Fruit fly (Drosophila melanogaster) whole organism, wandering third instar larva: ENCODE results near the gene Ptip.

Experiments
- CG32264 ChIP-seq: fragments of 200-800 bp; sonication (Bioruptor generic); optimal IDR thresholded peaks from 2 replicates; lab custom pipeline; 2016; ENCODE audit warnings: missing biosample characterization, missing genetic modification characterization
- CG9705 ChIP-seq: fragments of 200-800 bp; sonication (Bioruptor generic); optimal IDR thresholded peaks from 2 replicates; lab custom pipeline; 2018; ENCODE audit warnings: missing biosample characterization, mild to moderate bottlenecking, missing genetic modification characterization
- CrebA ChIP-seq: fragments of 200-800 bp; sonication (Bioruptor generic); optimal IDR thresholded peaks from 2 replicates; lab custom pipeline; 2016; ENCODE audit warnings: missing biosample characterization, mild to moderate bottlenecking, missing genetic modification characterization, borderline replicate concordance
- Dfd ChIP-seq: fragments of >200 bp; optimal IDR thresholded peaks from 2 replicates; lab custom pipeline; 2017; ENCODE audit warnings: missing biosample characterization, missing genetic modification characterization
- Dif ChIP-seq: fragments of 200-275, 200-300 bp; sonication (Bioruptor generic); optimal IDR thresholded peaks from 2 replicates; lab custom pipeline; 2018; ENCODE audit warnings: missing biosample characterization, missing genetic modification characterization; ENCODE audit not compliant: partially characterized antibody
- GATAd ChIP-seq: sonication (Bioruptor generic); optimal IDR thresholded peaks from 2 replicates; lab custom pipeline; 2016; ENCODE audit warnings: missing biosample characterization, missing genetic modification characterization
- HLH106 ChIP-seq: fragments of 200-800 bp; optimal IDR thresholded peaks from 3 replicates; lab custom pipeline; 2019; ENCODE audit warnings: missing biosample characterization, mild to moderate bottlenecking, missing genetic modification characterization, moderate library complexity
- Hnf4 ChIP-seq: fragments of 200-800 bp; sonication (Bioruptor generic); optimal IDR thresholded peaks from 2 replicates; lab custom pipeline; 2016; ENCODE audit warnings: missing biosample characterization, mild to moderate bottlenecking, missing genetic modification characterization
- Hr78 ChIP-seq: fragments of >200 bp; optimal IDR thresholded peaks from 2 replicates; lab custom pipeline; 2017; ENCODE audit warnings: missing biosample characterization, missing genetic modification characterization
- Hr83 ChIP-seq: fragments of 200-300 bp; sonication (Bioruptor generic); optimal IDR thresholded peaks from 2 replicates; lab custom pipeline; 2016; ENCODE audit warnings: missing biosample characterization, mild to moderate bottlenecking, missing genetic modification characterization, moderate library complexity; ENCODE audit not compliant: poor library complexity, severe bottlenecking
- Mio ChIP-seq: sonication (Bioruptor generic); optimal IDR thresholded peaks from 2 replicates; lab custom pipeline; 2016; ENCODE audit warnings: missing biosample characterization, missing genetic modification characterization
- N ChIP-seq: fragments of >200 bp; optimal IDR thresholded peaks from 2 replicates; lab custom pipeline; 2018; ENCODE audit warnings: missing biosample characterization, missing external identifiers, missing genetic modification characterization
- Rel ChIP-seq, 2 experiments: fragments of 200-800 bp; sonication (Bioruptor generic) in 1 of 2; optimal IDR thresholded peaks; 2 replicates in 1 of 2; 3 replicates in 1 of 2; lab custom pipeline; 2016 to 2019; ENCODE audit warnings: mild to moderate bottlenecking in 2 of 2, missing biosample characterization in 2 of 2, missing genetic modification characterization in 2 of 2, moderate library complexity in 1 of 2
- Vsx2 ChIP-seq: fragments of 200-300, 225-300 bp; sonication (Bioruptor generic); optimal IDR thresholded peaks from 2 replicates; lab custom pipeline; 2018; ENCODE audit warnings: missing biosample characterization, missing genetic modification characterization; ENCODE audit not compliant: partially characterized antibody
- br ChIP-seq: fragments of 200-800 bp; sonication (Bioruptor generic); optimal IDR thresholded peaks from 2 replicates; lab custom pipeline; 2016; ENCODE audit warnings: missing biosample characterization, missing genetic modification characterization
- brk ChIP-seq: fragments of 200-800 bp; sonication (Bioruptor generic); optimal IDR thresholded peaks from 2 replicates; lab custom pipeline; 2016; ENCODE audit warnings: missing biosample characterization, mild to moderate bottlenecking, missing genetic modification characterization
- dl ChIP-seq, 2 experiments: fragments of 175-275, 200-275 bp in 1 of 2; fragments of 200-275 bp in 1 of 2; sonication (Bioruptor generic); optimal IDR thresholded peaks; lab custom pipeline; 2018; ENCODE audit warnings: mild to moderate bottlenecking in 2 of 2, missing biosample characterization in 2 of 2, missing genetic modification characterization in 2 of 2, moderate library complexity in 2 of 2; ENCODE audit not compliant: partially characterized antibody in 2 of 2, insufficient read depth in 1 of 2
- dmrt93B ChIP-seq: fragments of 200-800 bp; sonication (Bioruptor generic); optimal IDR thresholded peaks from 2 replicates; lab custom pipeline; 2018; ENCODE audit warnings: missing biosample characterization, mild to moderate bottlenecking, missing genetic modification characterization
- dsf ChIP-seq: sonication (Bioruptor generic); optimal IDR thresholded peaks from 2 replicates; lab custom pipeline; 2016; ENCODE audit warnings: missing biosample characterization, missing genetic modification characterization, borderline replicate concordance
- ey ChIP-seq: fragments of 200-800 bp; sonication (Bioruptor generic); optimal IDR thresholded peaks from 2 replicates; lab custom pipeline; 2016; ENCODE audit warnings: missing biosample characterization, missing genetic modification characterization
- foxo ChIP-seq, 2 experiments: fragments of 200-800 bp; sonication (Bioruptor generic); optimal IDR thresholded peaks; 2 replicates in 1 of 2; 3 replicates in 1 of 2; lab custom pipeline; 2016 to 2017; ENCODE audit warnings: missing biosample characterization in 2 of 2, missing genetic modification characterization in 2 of 2
- fru ChIP-seq: fragments of 200-800 bp; sonication (Bioruptor generic); optimal IDR thresholded peaks from 3 replicates; lab custom pipeline; 2016; ENCODE audit warnings: missing biosample characterization, mild to moderate bottlenecking, missing genetic modification characterization
- h ChIP-seq: fragments of 200-800 bp; sonication (Bioruptor generic); optimal IDR thresholded peaks from 3 replicates; lab custom pipeline; 2016; ENCODE audit warnings: missing biosample characterization, mild to moderate bottlenecking, missing genetic modification characterization
- psq ChIP-seq: fragments of 200-800 bp; sonication (Bioruptor generic); optimal IDR thresholded peaks from 3 replicates; lab custom pipeline; 2017; ENCODE audit warnings: missing biosample characterization, mild to moderate bottlenecking, missing genetic modification characterization, moderate library complexity
- rgr ChIP-seq: fragments of 200-800 bp; sonication (Bioruptor generic); optimal IDR thresholded peaks from 3 replicates; lab custom pipeline; 2016; ENCODE audit warnings: missing biosample characterization, mild to moderate bottlenecking, missing genetic modification characterization
- sv ChIP-seq: fragments of 200-800 bp; sonication (Bioruptor generic); optimal IDR thresholded peaks from 3 replicates; lab custom pipeline; 2016; ENCODE audit warnings: missing biosample characterization, missing genetic modification characterization
- tai ChIP-seq: sonication (Bioruptor generic); optimal IDR thresholded peaks from 2 replicates; lab custom pipeline; 2016; ENCODE audit warnings: missing biosample characterization, missing genetic modification characterization
- woc ChIP-seq: sonication (Bioruptor generic); optimal IDR thresholded peaks from 2 replicates; lab custom pipeline; 2016; ENCODE audit warnings: missing biosample characterization, mild to moderate bottlenecking, missing genetic modification characterization

Gene Ptip

dm6 chr3L:13993742-13994719, 34.9 kb downstream of the Ptip start, which contains the start of gene CtsK1 (continued):
- peak; percentile 32 for TF ChIP-seq Hnf4 (GFP tag; lab: Kevin White, UChicago)
- peak; percentile 27 for TF ChIP-seq woc (GFP tag; lab: Kevin White, UChicago)
- no peak for TF ChIP-seq Hr83
- peak; percentile 64 for TF ChIP-seq h (GFP tag; lab: Kevin White, UChicago)
- TF ChIP-seq brk (GFP tag; lab: Kevin White, UChicago), result no peak
- peak; percentile 61 for TF ChIP-seq psq (GFP tag; lab: Kevin White, UChicago)
- no peak for TF ChIP-seq CrebA (GFP tag; lab: Kevin White, UChicago)
- TF ChIP-seq Dfd (GFP tag; lab: Kevin White, UChicago), result no peak
- peak; percentile 14 for TF ChIP-seq br (GFP tag; lab: Kevin White, UChicago)
- no peak for TF ChIP-seq Rel (GFP tag; optimal IDR thresholded peaks at IDR 0.05; lab: Kevin White, UChicago)
- TF ChIP-seq Rel (tag; optimal IDR thresholded peaks at IDR 0.05; lab: Kevin White, UChicago), result no peak

dm6 chr3L:13993233-13993741, 35.6 kb downstream of the Ptip start, which contains the start of gene CG17364:
CG17364 (minus strand) TSS chr3L:13993400.
- no peak for TF ChIP-seq Vsx2 (GFP tag; lab: Kevin White, UChicago)
- TF ChIP-seq CG9705 (GFP tag; lab: Kevin White, UChicago), result no peak
- TF ChIP-seq foxo (GFP tag; optimal IDR thresholded peaks at IDR 0.05; lab: Kevin White, UChicago), result no peak
- no peak for TF ChIP-seq dmrt93B (GFP tag; lab: Kevin White, UChicago)
- TF ChIP-seq sv, result no peak
- TF ChIP-seq dsf, result no peak
- no peak for TF ChIP-seq psq (GFP tag; lab: Kevin White, UChicago)
- TF ChIP-seq dl (GFP tag; optimal IDR thresholded peaks at IDR 0.05; lab: Kevin White, UChicago; ENCODE audit: insufficient read depth in 1 of 2, partially characterized antibody in 2 of 2), result no peak
- no peak for TF ChIP-seq Hr78 (GFP tag; lab: Kevin White, UChicago)
- TF ChIP-seq fru (GFP tag; lab: Kevin White, UChicago), result no peak
- TF ChIP-seq Hnf4 (GFP tag; lab: Kevin White, UChicago), result no peak
- TF ChIP-seq br (GFP tag; lab: Kevin White, UChicago), result no peak
- TF ChIP-seq woc (GFP tag; lab: Kevin White, UChicago), result no peak
- no peak for TF ChIP-seq Mio (GFP tag; lab: Kevin White, UChicago)
- no peak for TF ChIP-seq Dif (GFP tag; lab: Kevin White, UChicago)
- TF ChIP-seq, all 38 proteins: peak for 0

dm6 chr3L:13991314-13991713, 37.6 kb downstream of the Ptip start:
- TF ChIP-seq Dif (GFP tag; lab: Kevin White, UChicago) (peak; percentile 26), Dfd (GFP tag; lab: Kevin White, UChicago) (no peak)

- TF ChIP-seq ey (GFP tag; lab: Kevin White, UChicago) (no peak), N (GFP tag; lab: Kevin White, UChicago) (no peak), CG32264 (no peak), rgr (GFP tag; lab: Kevin White, UChicago) (no peak), fru (GFP tag; lab: Kevin White, UChicago) (no peak), foxo (GFP tag; optimal IDR thresholded peaks at IDR 0.05; lab: Kevin White, UChicago) (no peak), Hr83 (no peak), CrebA (GFP tag; lab: Kevin White, UChicago) (no peak), Hr78 (GFP tag; lab: Kevin White, UChicago) (no peak), HLH106 (tag; lab: Kevin White, UChicago) (no peak), Mio (GFP tag; lab: Kevin White, UChicago) (no peak)
- TF ChIP-seq, all 38 proteins: peak for 0
Observed at dm6 chr3L:13987578-13987977, 41.3 kb downstream of the Ptip start, which contains the start of gene CG9040. CG9040 (plus strand) TSS chr3L:13987878.

dm6 chr3L:13986330-13986729, 42.6 kb downstream of the Ptip start, which contains the start of gene CG17362:
CG17362 (plus strand) TSS chr3L:13986620.
- no peak for TF ChIP-seq GATAd (GFP tag; lab: Kevin White, UChicago)
- TF ChIP-seq sv, result no peak
- TF ChIP-seq CG32264, result no peak
- no peak for TF ChIP-seq Dfd (GFP tag; lab: Kevin White, UChicago)
- no peak for TF ChIP-seq N (GFP tag; lab: Kevin White, UChicago)
- no peak for TF ChIP-seq br (GFP tag; lab: Kevin White, UChicago)
- no peak for TF ChIP-seq Vsx2 (GFP tag; lab: Kevin White, UChicago)
- TF ChIP-seq Dif (GFP tag; lab: Kevin White, UChicago), result no peak
- no peak for TF ChIP-seq h (GFP tag; lab: Kevin White, UChicago)
- TF ChIP-seq CrebA (GFP tag; lab: Kevin White, UChicago), result no peak
- no peak for TF ChIP-seq Hnf4 (GFP tag; lab: Kevin White, UChicago)
- TF ChIP-seq Hr78 (GFP tag; lab: Kevin White, UChicago), result no peak
- TF ChIP-seq tai, result no peak
- no peak for TF ChIP-seq Mio (GFP tag; lab: Kevin White, UChicago)
